Worm (Caenorhabditis elegans) whole organism, L4 larva: ENCODE results near the gene srh-234.

Experiments used
- F37D6.2 ChIP-seq: sonication (generic microtip); optimal IDR thresholded peaks from 2 replicates; lab custom pipeline; 2016; ENCODE audit warnings: mild to moderate bottlenecking, missing genetic modification characterization, missing compliant biosample characterization
- R02D3.7 ChIP-seq: fragments of 150-350 bp; sonication (generic microtip); optimal IDR thresholded peaks from 3 replicates; lab custom pipeline; 2014; ENCODE audit warnings: missing biosample characterization, missing genetic modification characterization
- Y48G9A.11 ChIP-seq: fragments of 200-800 bp; sonication (Bioruptor generic); IDR thresholded peaks from 2 replicates; pipeline ENCODE4 v1.3.6; 2022; ENCODE audit warnings: missing genetic modification reagents, missing genetic modification characterization, missing compliant biosample characterization
- attf-4 ChIP-seq: sonication (generic microtip); optimal IDR thresholded peaks from 3 replicates; lab custom pipeline; 2017; ENCODE audit warnings: missing biosample characterization, missing genetic modification characterization
- ceh-44 ChIP-seq: fragments of 200-800 bp; sonication (Bioruptor generic); IDR thresholded peaks from 2 replicates; pipeline ENCODE4 v1.3.6; 2022; ENCODE audit warnings: missing genetic modification reagents, missing genetic modification characterization, missing compliant biosample characterization
- cey-2 ChIP-seq: sonication (generic microtip); optimal IDR thresholded peaks from 3 replicates; lab custom pipeline; 2017; ENCODE audit warnings: missing genetic modification characterization, mild to moderate bottlenecking, missing compliant biosample characterization, antibody characterized with exemption, borderline replicate concordance; ENCODE audit not compliant: insufficient read depth
- daf-16 ChIP-seq, 3 experiments: sonication (generic microtip); optimal IDR thresholded peaks; 2 replicates each; lab custom pipeline; 2016 to 2017; ENCODE audit warnings: missing genetic modification characterization in 3 of 3, missing genetic modification reagents in 3 of 3, mild to moderate bottlenecking in 2 of 3, missing compliant biosample characterization in 2 of 3, missing biosample characterization in 1 of 3, moderate library complexity in 1 of 3
- daf-19 ChIP-seq: fragments of 200-800 bp; sonication (Bioruptor generic); conservative IDR thresholded peaks from 2 replicates; pipeline ENCODE4 v1.3.6; 2022; ENCODE audit warnings: missing genetic modification characterization, missing compliant biosample characterization
- dmd-8 ChIP-seq: fragments of 200-800 bp; sonication (Bioruptor generic); IDR thresholded peaks from 2 replicates; pipeline ENCODE4 v1.3.6; 2022; ENCODE audit warnings: missing genetic modification characterization, missing compliant biosample characterization
- dpl-1 ChIP-seq: fragments of 150-350 bp; optimal IDR thresholded peaks from 2 replicates; lab custom pipeline; 2014; ENCODE audit warnings: missing biosample characterization, missing genetic modification reagents, missing genetic modification characterization
- fkh-10 ChIP-seq: fragments of 150-350 bp; optimal IDR thresholded peaks from 2 replicates; lab custom pipeline; 2014; ENCODE audit warnings: missing biosample characterization, missing genetic modification reagents, missing genetic modification characterization
- hlh-30 ChIP-seq: sonication (generic microtip); optimal IDR thresholded peaks from 2 replicates; lab custom pipeline; 2017; ENCODE audit warnings: antibody characterized with exemption, mild to moderate bottlenecking, missing genetic modification characterization, missing compliant biosample characterization; ENCODE audit not compliant: insufficient read depth
- jun-1 ChIP-seq: fragments of 150-350 bp; optimal IDR thresholded peaks from 2 replicates; lab custom pipeline; 2014; ENCODE audit warnings: missing biosample characterization, missing genetic modification reagents, missing genetic modification characterization
- lin-38 ChIP-seq: fragments of 200-800 bp; sonication (Bioruptor generic); IDR thresholded peaks from 2 replicates; pipeline ENCODE4 v1.3.6; 2022; ENCODE audit warnings: missing genetic modification reagents, missing genetic modification characterization, missing compliant biosample characterization
- lin-39 ChIP-seq: fragments of 150-350 bp; optimal IDR thresholded peaks from 2 replicates; lab custom pipeline; 2014; ENCODE audit warnings: missing biosample characterization, missing genetic modification reagents, missing genetic modification characterization
- mdt-29 ChIP-seq: fragments of 200-800 bp; sonication (Bioruptor generic); IDR thresholded peaks from 2 replicates; pipeline ENCODE4 v1.3.6; 2022; ENCODE audit warnings: missing genetic modification reagents, missing genetic modification characterization, missing compliant biosample characterization
- nhr-10 ChIP-seq: fragments of 150-350 bp; optimal IDR thresholded peaks from 2 replicates; lab custom pipeline; 2014; ENCODE audit warnings: missing biosample characterization, missing genetic modification characterization
- nhr-111 ChIP-seq: fragments of 200-800 bp; sonication (Bioruptor generic); optimal IDR thresholded peaks from 2 replicates; lab custom pipeline; 2018; ENCODE audit warnings: mild to moderate bottlenecking, missing genetic modification characterization, missing compliant biosample characterization
- nhr-237 ChIP-seq: sonication (generic microtip); optimal IDR thresholded peaks from 2 replicates; lab custom pipeline; 2017; ENCODE audit warnings: missing biosample characterization, missing genetic modification characterization
- nhr-25 ChIP-seq: sonication (generic microtip); optimal IDR thresholded peaks from 2 replicates; lab custom pipeline; 2017; ENCODE audit warnings: missing genetic modification characterization, mild to moderate bottlenecking, missing compliant biosample characterization, antibody characterized with exemption, moderate library complexity, borderline replicate concordance; ENCODE audit not compliant: insufficient read depth
- nhr-41 ChIP-seq: fragments of 200-800 bp; sonication (Bioruptor generic); IDR thresholded peaks from 2 replicates; pipeline ENCODE4 v1.3.6; 2022; ENCODE audit warnings: missing genetic modification reagents, missing genetic modification characterization, missing compliant biosample characterization
- nhr-48 ChIP-seq: sonication (generic microtip); optimal IDR thresholded peaks from 2 replicates; lab custom pipeline; 2016; ENCODE audit warnings: mild to moderate bottlenecking, missing genetic modification characterization, missing compliant biosample characterization
- nhr-76 ChIP-seq: fragments of 150-350 bp; optimal IDR thresholded peaks from 2 replicates; lab custom pipeline; 2014; ENCODE audit warnings: missing biosample characterization, missing genetic modification characterization
- php-3 ChIP-seq: fragments of 200-800 bp; sonication (Bioruptor generic); IDR thresholded peaks from 2 replicates; pipeline ENCODE4 v1.3.6; 2022; ENCODE audit warnings: missing genetic modification reagents, missing genetic modification characterization, missing compliant biosample characterization
- pqm-1 ChIP-seq: sonication (generic microtip); optimal IDR thresholded peaks from 2 replicates; lab custom pipeline; 2017; ENCODE audit warnings: missing biosample characterization, missing genetic modification characterization
- set-16 ChIP-seq: fragments of 200-800 bp; sonication (Bioruptor generic); IDR thresholded peaks from 2 replicates; pipeline ENCODE4 v1.3.6; 2022; ENCODE audit warnings: missing genetic modification reagents, missing genetic modification characterization, missing compliant biosample characterization
- skn-1 ChIP-seq: fragments of 150-350 bp; optimal IDR thresholded peaks from 2 replicates; lab custom pipeline; 2014; ENCODE audit warnings: missing biosample characterization, missing genetic modification characterization
- spr-1 ChIP-seq: sonication (generic microtip); optimal IDR thresholded peaks from 2 replicates; lab custom pipeline; 2016; ENCODE audit warnings: mild to moderate bottlenecking, missing genetic modification characterization, missing compliant biosample characterization
- spr-3 ChIP-seq: fragments of 200-800 bp; sonication (Bioruptor generic); optimal IDR thresholded peaks from 2 replicates; lab custom pipeline; 2018; ENCODE audit warnings: mild to moderate bottlenecking, missing genetic modification characterization, missing compliant biosample characterization
- tra-1 ChIP-seq: fragments of 200-800 bp; sonication (Bioruptor generic); IDR thresholded peaks from 2 replicates; pipeline ENCODE4 v1.3.6; 2022; ENCODE audit warnings: missing genetic modification reagents, missing genetic modification characterization, missing compliant biosample characterization
- unc-39 ChIP-seq: sonication (generic microtip); optimal IDR thresholded peaks from 2 replicates; lab custom pipeline; 2017; ENCODE audit warnings: missing biosample characterization, missing genetic modification characterization
- unc-62 ChIP-seq, 3 experiments: fragments of 150-350 bp in 1 of 3; sonication (generic microtip); optimal IDR thresholded peaks in 2 of 3; peaks in 1 of 3; 1 replicate in 1 of 3; 2 replicates in 2 of 3; lab custom pipeline; 2014 to 2017; ENCODE audit warnings: missing biosample characterization in 3 of 3, missing genetic modification characterization in 3 of 3, missing genetic modification reagents in 3 of 3, missing genotype in 1 of 3
- zfp-3 ChIP-seq: fragments of 200-800 bp; sonication (Bioruptor generic); conservative IDR thresholded peaks from 2 replicates; pipeline ENCODE4 v1.3.6; 2022; ENCODE audit warnings: missing genetic modification reagents, missing genetic modification characterization, missing compliant biosample characterization
- zip-2 ChIP-seq: fragments of 150-350 bp; optimal IDR thresholded peaks from 2 replicates; lab custom pipeline; 2014; ENCODE audit warnings: missing biosample characterization, missing genetic modification characterization
- ztf-11 ChIP-seq: fragments of 150-350 bp; optimal IDR thresholded peaks from 2 replicates; lab custom pipeline; 2014; ENCODE audit warnings: missing biosample characterization, missing genetic modification characterization

srh-234 gene

DNA sequence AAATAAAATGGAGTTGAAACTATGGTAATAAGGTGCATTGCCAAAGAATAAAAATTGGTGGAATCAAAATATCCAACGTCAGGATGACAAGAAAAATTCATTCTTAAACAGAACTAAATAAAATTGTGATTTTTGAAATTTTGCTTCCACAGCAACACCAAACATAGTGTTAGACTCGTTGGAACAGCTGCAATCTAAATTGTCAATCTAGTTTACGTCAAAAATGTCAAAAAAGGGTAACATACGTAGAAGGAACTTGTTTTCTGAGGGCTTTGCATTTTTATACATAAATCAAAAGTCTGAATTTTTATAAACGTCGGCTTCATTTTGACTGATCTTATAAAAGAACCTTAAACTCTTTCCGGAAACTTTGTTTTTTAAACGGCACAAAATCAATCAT is 1.9 kb upstream of the srh-234 start, which contains the start of gene srh-200:
Gene srh-200, minus strand, starts transcription at position 101 of the 400 bp plus-strand sequence.
- TF ChIP-seq fkh-10, result no peak
- TF ChIP-seq hlh-30 (tag; lab: Kevin White, UChicago), result no peak
- no peak for TF ChIP-seq attf-4 (tag; lab: Kevin White, UChicago)
- no peak for TF ChIP-seq tra-1 (GFP tag; lab: Robert Waterston, UW)
- TF ChIP-seq zip-2 (tag; lab: Kevin White, UChicago), result no peak
- TF ChIP-seq nhr-237 (tag; lab: Kevin White, UChicago), result no peak
- TF ChIP-seq unc-62 (GFP tag; optimal IDR thresholded peaks at IDR 0.05 in 1 of 2; lab: Kevin White, UChicago), result peak in 1 of 2 experiments; percentile 33
- no peak for TF ChIP-seq unc-62 (tag; optimal IDR thresholded peaks at IDR 0.05; lab: Kevin White, UChicago)

DNA sequence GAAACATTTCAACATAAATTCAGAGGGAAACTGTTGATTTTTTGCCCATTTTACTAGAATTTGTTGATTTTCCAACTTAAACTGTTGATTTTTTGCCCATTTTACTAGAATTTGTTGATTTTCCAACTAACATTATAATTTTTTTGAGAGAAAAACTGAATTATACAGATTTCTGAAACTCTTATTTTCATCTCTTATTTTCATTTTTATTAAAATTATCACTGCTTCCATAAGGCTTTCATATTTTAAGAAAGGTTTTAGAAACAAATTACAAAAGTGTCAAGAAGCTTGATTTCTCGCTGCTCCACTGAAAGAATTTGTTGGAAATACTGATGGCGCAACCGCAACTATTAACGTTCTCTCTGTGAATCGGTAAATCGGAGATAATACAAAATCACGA is 1.7 kb downstream of the srh-234 start:
- TF ChIP-seq unc-62 (GFP tag; optimal IDR thresholded peaks at IDR 0.05 in 1 of 2; lab: Kevin White, UChicago) (peak in 1 of 2 experiments; percentile 96), unc-62 (tag; optimal IDR thresholded peaks at IDR 0.05; lab: Kevin White, UChicago) (no peak), nhr-111 (no peak), nhr-41 (GFP tag; lab: Robert Waterston, UW) (no peak), ztf-11 (no peak)

- no peak for TF ChIP-seq pqm-1
- no peak for TF ChIP-seq unc-39 (tag; lab: Kevin White, UChicago)
- TF ChIP-seq php-3 (GFP tag; lab: Robert Waterston, UW), result no peak
- TF ChIP-seq nhr-48, result no peak
- no peak for TF ChIP-seq daf-16 (GFP tag; optimal IDR thresholded peaks at IDR 0.05; lab: Kevin White, UChicago)
- TF ChIP-seq daf-16 (tag; optimal IDR thresholded peaks at IDR 0.05; lab: Kevin White, UChicago), result no peak
- no peak for TF ChIP-seq F37D6.2
- TF ChIP-seq Y48G9A.11 (GFP tag; lab: Robert Waterston, UW), result no peak
- TF ChIP-seq lin-39 (tag; lab: Kevin White, UChicago), result no peak
- TF ChIP-seq nhr-76 (tag; lab: Kevin White, UChicago), result no peak
- no peak for TF ChIP-seq spr-1
- TF ChIP-seq, all 104 proteins: peak for 0
Measured at ce11 chrV:7647147-7647546, 4.5 kb downstream of the srh-234 start.

- TF ChIP-seq R02D3.7 (tag; lab: Kevin White, UChicago) (no peak), nhr-10 (no peak), skn-1 (tag; lab: Kevin White, UChicago) (no peak), tra-1 (GFP tag; lab: Robert Waterston, UW) (no peak), nhr-41 (GFP tag; lab: Robert Waterston, UW) (no peak), nhr-25 (tag; lab: Kevin White, UChicago) (no peak), daf-19 (GFP tag; lab: Robert Waterston, UW) (no peak), spr-3 (no peak), zfp-3 (GFP tag; lab: Robert Waterston, UW) (no peak), cey-2 (tag; lab: Kevin White, UChicago) (no peak), mdt-29 (no peak), dpl-1 (GFP tag; lab: Kevin White, UChicago) (no peak)
- TF ChIP-seq, all 104 proteins: peak for 0
Measured at ce11 chrV:7645454-7645853, 6.2 kb downstream of the srh-234 start, which contains the start of gene str-47. Gene str-47 (plus strand): TSS chrV:7645754.

DNA sequence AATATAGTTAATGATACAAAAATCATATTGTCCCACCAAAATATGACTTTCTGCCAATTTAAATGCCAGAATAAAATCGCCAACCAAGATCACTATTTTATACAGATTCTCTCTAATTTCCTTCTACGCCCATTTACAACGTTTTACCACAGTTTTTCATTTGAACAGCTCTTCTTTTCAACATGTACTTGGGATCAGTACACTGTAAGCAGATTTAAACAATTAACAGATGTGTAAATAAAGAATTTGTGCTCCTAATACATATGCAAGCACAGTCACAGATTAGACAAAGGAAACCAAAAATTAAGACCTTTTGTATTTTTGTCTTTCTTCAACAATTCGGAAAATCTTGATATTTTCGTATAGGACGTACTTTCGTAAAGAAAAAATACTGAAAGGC is 8.2 kb downstream of the srh-234 start, which contains the start of gene F07C4.11:
Gene F07C4.11, minus strand, starts transcription at position 101 of the 400 bp plus-strand sequence.
- no peak for TF ChIP-seq mdt-29
- TF ChIP-seq jun-1, result no peak
- no peak for TF ChIP-seq lin-38 (GFP tag; lab: Robert Waterston, UW)
- no peak for TF ChIP-seq cey-2 (tag; lab: Kevin White, UChicago)
- no peak for TF ChIP-seq set-16 (GFP tag; lab: Robert Waterston, UW)
- no peak for TF ChIP-seq dmd-8 (GFP tag; lab: Robert Waterston, UW)
- no peak for TF ChIP-seq nhr-48
- TF ChIP-seq nhr-76 (tag; lab: Kevin White, UChicago), result no peak
- TF ChIP-seq ceh-44 (GFP tag; lab: Robert Waterston, UW), result no peak
